Worm (Caenorhabditis elegans) whole organism, L4/young adult: Measurements from ENCODE around the gene ZK673.4.

Source experiments
- W03F9.2 ChIP-seq: fragments of 150-350 bp; optimal IDR thresholded peaks from 2 replicates; lab custom pipeline; 2014; ENCODE audit warnings: missing biosample characterization, missing genetic modification characterization
- dao-5 ChIP-seq: sonication (generic microtip); optimal IDR thresholded peaks from 2 replicates; lab custom pipeline; 2016; ENCODE audit warnings: missing genotype, missing genetic modification characterization, moderate library complexity, missing compliant biosample characterization
- him-1 ChIP-seq: sonication (generic microtip); optimal IDR thresholded peaks from 2 replicates; lab custom pipeline; 2016; ENCODE audit warnings: missing genotype, missing genetic modification reagents, missing genetic modification characterization, missing compliant biosample characterization

DNA sequence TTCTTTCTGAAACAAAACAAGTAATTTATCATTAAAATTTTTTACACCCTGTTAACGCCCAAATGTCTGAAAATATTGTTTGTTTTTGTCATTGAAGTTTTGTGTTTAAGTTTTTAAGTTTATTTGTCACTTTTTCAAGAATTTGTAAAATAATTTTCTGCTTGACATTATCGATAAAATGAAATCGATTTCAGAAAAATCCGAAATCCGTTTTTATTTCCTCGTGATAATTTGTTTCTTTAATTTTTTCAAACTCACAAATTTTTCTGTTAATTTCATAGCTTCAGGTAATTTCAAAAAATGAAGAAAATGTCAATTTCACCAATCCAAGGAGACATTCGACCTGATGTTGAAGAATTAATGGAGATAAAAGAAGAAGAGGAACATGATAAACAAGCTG is 43.2 kb downstream of the ZK673.4 start, which contains the start of gene ZK666.12:
- TF ChIP-seq him-1 (tag; lab: Kevin White, UChicago) = no peak
- no peak for TF ChIP-seq dao-5
- TF ChIP-seq W03F9.2 (tag; lab: Kevin White, UChicago) = no peak
